Fruit fly (Drosophila melanogaster): ENCODE measurements around the gene CG31279.
A peak's percentile ranks its signal among the peaks of the same experiment; 100 is the strongest.

The CG31279 gene

dm6 chr3R:16448378-16449134 lies 18.1 kb downstream of the CG31279 start (continued):
- peak; percentile 70 for TF ChIP-seq Dip3 (GFP tag; optimal IDR thresholded peaks at IDR 0.05)
- no peak for TF ChIP-seq kay (GFP tag; optimal IDR thresholded peaks at IDR 0.05)
- peak; percentile 72 for TF ChIP-seq NfI (GFP tag; optimal IDR thresholded peaks at IDR 0.05)
- TF ChIP-seq wdn (GFP tag; IDR thresholded peaks at IDR 0.05), result peak; percentile 79
- TF ChIP-seq CG2129 (GFP tag; IDR thresholded peaks at IDR 0.05; ENCODE audit: partially characterized antibody), result no peak
- TF ChIP-seq E2f1 (GFP tag; IDR thresholded peaks at IDR 0.05), result peak; percentile 81
- peak; percentile 68 for TF ChIP-seq Spps (tag; optimal IDR thresholded peaks at IDR 0.05)
- TF ChIP-seq CG14860 (GFP tag; IDR thresholded peaks at IDR 0.05; ENCODE audit: partially characterized antibody), result no peak
- peak; percentile 83 for TF ChIP-seq CG12071 (GFP tag; optimal IDR thresholded peaks at IDR 0.05)
- no peak for TF ChIP-seq ab (GFP tag; optimal IDR thresholded peaks at IDR 0.05)
- TF ChIP-seq CG12942 (GFP tag; optimal IDR thresholded peaks at IDR 0.05), result peak; percentile 66
- TF ChIP-seq ci (GFP tag; IDR thresholded peaks at IDR 0.05), result peak; percentile 96
- peak; percentile 81 for TF ChIP-seq jing (GFP tag; optimal IDR thresholded peaks at IDR 0.05)
- TF ChIP-seq gcm (GFP tag; optimal IDR thresholded peaks at IDR 0.05), result peak; percentile 53
- TF ChIP-seq CG13424 (tag; optimal IDR thresholded peaks at IDR 0.05), result peak; percentile 29
- peak; percentile 76 for TF ChIP-seq zf30C (GFP tag; optimal IDR thresholded peaks at IDR 0.05)
- peak; percentile 75 for TF ChIP-seq CG11247 (GFP tag; IDR thresholded peaks at IDR 0.05)
- peak; percentile 49 for TF ChIP-seq CG13775 (GFP tag; optimal IDR thresholded peaks at IDR 0.05)
- 0 out of 2 replicates have a peak, but pooled peaks have one; percentile 5 for TF ChIP-seq aop (GFP tag; IDR thresholded peaks at IDR 0.05)
- TF ChIP-seq fu2 (GFP tag; optimal IDR thresholded peaks at IDR 0.05), result peak; percentile 20
- TF ChIP-seq CG2712 (tag; optimal IDR thresholded peaks at IDR 0.05), result peak; percentile 75
- TF ChIP-seq CG34376 (GFP tag; optimal IDR thresholded peaks at IDR 0.05), result no peak
- TF ChIP-seq ash1 (GFP tag; optimal IDR thresholded peaks at IDR 0.05), result no peak
- TF ChIP-seq CG15696 (tag; optimal IDR thresholded peaks at IDR 0.05), result no peak
- no peak for TF ChIP-seq CG3163 (GFP tag; optimal IDR thresholded peaks at IDR 0.05)
- peak; percentile 42 for TF ChIP-seq pho (GFP tag; optimal IDR thresholded peaks at IDR 0.05)
- TF ChIP-seq CG4282 (GFP tag; optimal IDR thresholded peaks at IDR 0.05), result peak; percentile 45
- no peak for TF ChIP-seq Kr (GFP tag; optimal IDR thresholded peaks at IDR 0.05)
- TF ChIP-seq sob (GFP tag; IDR thresholded peaks at IDR 0.05), result peak; percentile 66
- TF ChIP-seq mld (GFP tag; IDR thresholded peaks at IDR 0.05; ENCODE audit: partially characterized antibody), result no peak
- TF ChIP-seq slbo (GFP tag; IDR thresholded peaks at IDR 0.05), result peak; percentile 80
- peak; percentile 21 for TF ChIP-seq Myb (GFP tag; optimal IDR thresholded peaks at IDR 0.05)
- no peak for TF ChIP-seq Jarid2 (GFP tag; optimal IDR thresholded peaks at IDR 0.05)
- no peak for TF ChIP-seq stwl (tag; optimal IDR thresholded peaks at IDR 0.05)
- no peak for TF ChIP-seq CG16813 (GFP tag; IDR thresholded peaks at IDR 0.05; ENCODE audit: partially characterized antibody)
- TF ChIP-seq CG4854 (GFP tag; optimal IDR thresholded peaks at IDR 0.05), result peak; percentile 41
- peak; percentile 76 for TF ChIP-seq gt (GFP tag; IDR thresholded peaks at IDR 0.05)
- TF ChIP-seq exex (tag; optimal IDR thresholded peaks at IDR 0.05), result no peak
- TF ChIP-seq sima (GFP tag; optimal IDR thresholded peaks at IDR 0.05), result no peak
- TF ChIP-seq Bgb (GFP tag; IDR thresholded peaks at IDR 0.05; ENCODE audit: partially characterized antibody), result no peak
- peak; percentile 82 for TF ChIP-seq CG31441 (GFP tag; IDR thresholded peaks at IDR 0.05)
- peak; percentile 65 to 81 for TF ChIP-seq chif (GFP tag; optimal IDR thresholded peaks at IDR 0.05)
- no peak for TF ChIP-seq CG13287 (GFP tag; IDR thresholded peaks at IDR 0.05; ENCODE audit: partially characterized antibody)
- peak; percentile 79 for TF ChIP-seq tap (tag; optimal IDR thresholded peaks at IDR 0.05)
- peak; percentile 52; the same call in 1 of the 2 replicates for TF ChIP-seq dan (GFP tag; IDR thresholded peaks at IDR 0.05)
- peak; percentile 73 for TF ChIP-seq Gsc (GFP tag; IDR thresholded peaks at IDR 0.05)
- TF ChIP-seq CG11456 (GFP tag; IDR thresholded peaks at IDR 0.05), result peak; percentile 83; the same call in 2 of the 3 replicates
- TF ChIP-seq h (optimal IDR thresholded peaks at IDR 0.05), result no peak
- 0 out of 4 replicates have a peak, but pooled peaks have one; percentile 41 for TF ChIP-seq chinmo (GFP tag; IDR thresholded peaks at IDR 0.05; ENCODE audit: partially characterized antibody)

Data from whole organism, embryonic.